Worm (Caenorhabditis elegans) whole organism, dauer: Measurements from ENCODE around the gene C14C10.2.

Experiments used
- unc-62 ChIP-seq: sonication (generic microtip); optimal IDR thresholded peaks from 2 replicates; lab custom pipeline; 2017; ENCODE audit warnings: missing biosample characterization, missing genetic modification reagents, missing genetic modification characterization

The C14C10.2 gene

DNA sequence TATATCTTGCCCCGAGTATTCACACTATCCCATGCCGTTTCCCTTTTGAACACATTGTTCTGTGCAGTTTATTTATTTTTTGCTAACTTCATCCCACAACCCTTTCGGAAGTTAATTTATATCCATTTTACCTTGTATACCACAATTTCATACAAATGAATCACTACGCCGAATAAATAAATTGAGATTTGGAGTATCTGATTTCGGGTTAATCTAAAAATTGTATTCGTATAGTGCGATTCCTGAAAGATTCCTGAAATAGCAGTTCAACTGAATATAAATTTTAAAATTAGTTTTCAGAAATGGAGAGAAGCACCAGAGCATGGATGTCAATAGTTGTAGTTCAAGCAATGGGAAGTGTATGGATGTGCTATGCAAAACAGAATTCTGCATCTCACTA is 14.8 kb upstream of the C14C10.2 start, which contains the start of gene erg-28:
TSS of gene erg-28 (plus strand) at position 301 of the 400 bp plus-strand sequence.
- TF ChIP-seq unc-62 (GFP tag; lab: Kevin White, UChicago) = no peak

DNA sequence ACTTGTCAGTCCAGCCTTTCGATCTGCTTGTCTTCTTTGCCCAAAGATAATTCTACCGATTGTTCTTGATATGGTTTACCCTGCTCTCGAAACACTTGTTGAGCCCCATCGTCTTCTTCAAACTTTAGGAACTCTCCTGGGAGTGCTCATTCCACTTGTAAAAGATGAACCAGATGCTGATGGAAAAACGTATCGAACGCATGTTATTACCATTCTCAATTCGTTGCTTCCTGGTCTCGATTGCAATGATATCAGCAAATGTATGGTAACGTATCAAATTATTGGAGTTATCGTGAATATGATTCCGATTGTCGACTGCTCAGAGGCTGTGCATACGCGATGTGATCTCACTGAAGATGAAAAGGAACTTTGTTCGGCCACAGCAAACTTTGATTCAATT is 9.6 kb upstream of the C14C10.2 start:
- no peak for TF ChIP-seq unc-62 (GFP tag; lab: Kevin White, UChicago)

DNA sequence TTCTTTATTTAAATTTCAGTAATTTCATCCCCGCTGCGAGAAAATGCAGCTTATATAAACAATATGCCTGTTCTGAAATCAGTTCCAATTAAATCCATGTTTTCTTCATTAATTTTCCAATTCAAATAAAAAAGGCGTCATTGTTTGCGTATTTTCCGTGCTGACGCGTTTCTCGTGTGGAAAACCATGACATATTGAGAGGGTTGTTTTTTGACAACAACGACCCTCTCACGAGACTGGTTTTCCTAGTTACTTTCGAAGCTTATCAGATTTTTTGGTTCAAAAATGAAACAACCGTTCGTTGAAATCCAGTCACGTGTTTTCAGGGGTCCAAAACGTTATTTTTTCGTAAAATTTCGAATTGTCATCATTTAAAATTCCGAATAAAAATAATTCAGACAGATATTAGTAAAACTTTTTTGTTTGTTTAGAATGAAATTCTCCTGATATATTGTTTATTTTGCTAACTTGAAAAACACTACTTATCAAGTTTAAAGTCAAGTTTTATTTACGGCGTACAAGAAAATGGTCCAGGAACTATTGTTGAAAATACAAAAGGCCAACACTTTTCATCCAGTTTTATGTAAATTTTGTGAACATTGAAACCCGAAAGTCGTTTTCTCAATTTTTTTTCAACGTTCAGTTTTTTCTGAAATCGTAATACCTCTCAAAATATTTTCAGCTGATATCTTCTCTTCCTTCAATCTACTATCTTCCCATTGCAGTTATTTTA is 7.4 kb upstream of the C14C10.2 start, which contains the start of gene C14C10.5:
TSS of gene C14C10.5 (plus strand) at position 683 of the 733 bp plus-strand sequence.
- no peak for TF ChIP-seq unc-62 (GFP tag; lab: Kevin White, UChicago)

DNA sequence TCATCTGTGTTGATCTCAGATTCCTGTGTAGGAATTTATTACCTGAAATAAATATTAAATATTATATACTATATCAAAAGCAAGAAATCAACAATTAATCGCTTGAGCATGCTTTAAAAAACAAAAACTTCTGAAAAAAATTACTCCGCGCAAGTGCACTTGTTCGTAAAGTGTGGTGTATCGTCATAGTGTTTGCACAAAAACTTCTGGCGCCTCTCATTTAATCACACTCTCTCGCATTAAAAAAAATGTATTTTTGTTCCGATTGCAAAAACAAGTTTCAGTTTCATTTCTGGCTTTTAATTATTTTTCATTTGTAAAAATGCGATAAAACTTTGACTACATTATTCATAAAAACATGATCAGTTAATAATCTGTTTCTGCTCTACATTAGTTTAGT is 6.8 kb upstream of the C14C10.2 start, which contains the start of the genes C14C10.10 and ril-2:
TSS of gene C14C10.10 (minus strand) at position 19 of the 400 bp plus-strand sequence.
TSS of gene ril-2 (minus strand) at position 48 of the 400 bp plus-strand sequence.
- TF ChIP-seq unc-62 (GFP tag; lab: Kevin White, UChicago) = no peak

DNA sequence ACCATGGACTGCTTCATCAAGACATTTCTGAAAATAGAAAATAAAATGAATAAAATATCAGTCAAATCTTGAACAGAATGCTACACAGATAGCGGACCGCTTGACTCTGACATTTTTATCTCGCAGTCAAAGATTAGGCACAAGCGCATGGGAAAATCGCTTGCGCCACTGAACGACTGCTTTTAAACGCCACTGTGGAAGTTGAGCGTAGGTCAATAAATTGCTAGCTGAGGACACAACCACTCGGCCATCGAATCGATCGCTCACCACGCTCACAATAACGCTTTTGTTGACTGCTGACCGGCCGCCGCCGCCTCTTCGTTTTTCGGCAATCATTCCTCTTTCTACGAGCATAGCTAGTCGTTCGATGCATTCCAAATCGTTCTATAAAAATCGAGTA is 4.5 kb upstream of the C14C10.2 start:
- TF ChIP-seq unc-62 (GFP tag; lab: Kevin White, UChicago) = no peak

DNA sequence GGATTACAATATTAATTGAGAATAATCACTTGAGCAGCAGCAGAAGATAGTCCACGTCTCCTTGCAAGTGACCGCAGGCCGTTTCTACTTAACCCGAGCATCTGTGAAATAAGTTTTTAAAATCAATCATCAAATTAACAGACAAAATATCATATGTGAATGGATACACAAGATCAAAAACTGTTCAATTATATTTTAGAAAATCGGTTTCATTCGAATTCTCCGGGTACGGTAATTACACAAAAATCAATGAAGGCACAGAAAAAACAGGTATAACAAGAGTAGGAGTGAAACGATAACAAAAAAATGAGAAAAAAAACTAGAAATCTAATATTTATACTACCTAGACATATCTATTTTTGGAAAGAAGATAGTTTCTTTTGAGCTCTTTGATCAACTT is 3.9 kb upstream of the C14C10.2 start, which contains the start of gene mma-1:
TSS of gene mma-1 (minus strand) at position 101 of the 400 bp plus-strand sequence.
- TF ChIP-seq unc-62 (GFP tag; lab: Kevin White, UChicago) = no peak

DNA sequence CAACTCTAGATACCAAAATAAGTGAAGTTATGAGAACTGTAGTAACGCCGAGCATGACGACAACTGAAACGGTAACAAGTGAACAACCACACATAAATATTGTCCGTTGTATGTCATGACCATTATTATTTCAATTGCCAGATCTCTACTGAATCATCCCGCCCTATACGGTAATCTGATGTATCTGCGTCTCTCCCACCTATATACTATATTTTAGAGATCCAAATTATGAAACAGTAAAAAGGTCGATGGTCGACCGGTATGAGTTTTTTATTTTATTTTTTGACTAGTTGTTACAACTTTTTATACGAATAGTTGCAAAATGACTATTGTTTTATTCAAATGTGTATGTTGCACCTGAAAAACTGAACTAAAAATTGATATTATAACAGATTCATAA is 1.7 kb downstream of the C14C10.2 start, which contains the start of gene ttr-43:
TSS of gene ttr-43 (minus strand) at position 101 of the 400 bp plus-strand sequence.
- no peak for TF ChIP-seq unc-62 (GFP tag; lab: Kevin White, UChicago)

DNA sequence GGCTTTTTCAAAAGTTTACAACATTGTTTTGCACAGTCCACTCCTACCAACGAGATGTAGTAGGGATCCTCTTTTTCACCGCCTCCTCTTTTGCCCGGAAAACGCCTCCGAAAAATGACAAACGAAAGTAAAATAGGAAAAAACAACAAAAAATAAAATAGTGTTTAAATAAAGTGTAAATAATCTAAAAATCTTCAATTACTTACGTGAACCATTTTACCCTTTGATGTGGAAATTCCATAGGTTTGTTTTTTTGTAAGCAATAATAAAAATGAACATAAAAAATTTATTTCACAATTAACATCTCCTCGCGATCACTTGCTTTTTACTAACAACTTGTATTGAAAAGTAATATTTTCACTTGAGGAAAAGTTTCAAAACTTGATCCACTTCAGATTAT is 4.2 kb downstream of the C14C10.2 start, which contains the start of gene C14C10.1:
TSS of gene C14C10.1 (plus strand) at position 301 of the 400 bp plus-strand sequence.
- no peak for TF ChIP-seq unc-62 (GFP tag; lab: Kevin White, UChicago)

DNA sequence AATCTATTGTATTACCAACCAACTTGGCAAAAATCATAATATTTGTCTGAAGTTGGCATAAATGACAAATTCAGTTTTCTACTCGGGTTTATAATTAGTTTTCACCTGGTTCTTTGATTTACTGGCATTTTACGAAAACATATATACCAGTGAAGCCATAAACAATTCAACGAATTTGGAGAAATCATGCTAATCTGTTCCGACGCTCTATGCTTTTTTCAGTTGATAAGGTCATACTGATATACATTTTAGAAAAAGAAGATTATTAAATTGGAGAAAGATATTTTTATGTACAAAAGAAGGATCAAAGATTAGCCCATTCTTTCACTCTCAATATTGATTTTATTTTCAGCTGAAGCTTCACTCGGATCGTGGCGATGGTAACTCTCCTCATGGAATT is 5.5 kb downstream of the C14C10.2 start:
- no peak for TF ChIP-seq unc-62 (GFP tag; lab: Kevin White, UChicago)

DNA sequence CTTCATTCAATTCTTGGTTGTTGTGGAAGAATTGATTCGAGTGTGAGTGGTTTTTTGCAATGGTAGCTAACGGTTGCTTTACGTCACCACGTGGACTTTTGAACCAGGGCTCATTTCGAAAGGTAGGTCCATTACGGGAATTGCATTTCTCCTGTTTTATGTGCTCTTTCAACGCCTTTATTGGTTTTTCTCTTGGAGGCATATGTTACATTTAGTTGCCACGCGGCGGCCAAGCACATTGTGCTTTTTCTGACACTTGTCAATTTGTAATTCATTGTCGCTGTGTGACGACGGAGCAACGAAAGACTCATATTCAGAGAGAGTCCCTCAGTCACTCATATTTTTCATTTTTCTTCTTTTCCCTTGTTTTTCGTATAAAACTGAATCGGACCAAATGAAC is 7.5 kb downstream of the C14C10.2 start:
- no peak for TF ChIP-seq unc-62 (GFP tag; lab: Kevin White, UChicago)

DNA sequence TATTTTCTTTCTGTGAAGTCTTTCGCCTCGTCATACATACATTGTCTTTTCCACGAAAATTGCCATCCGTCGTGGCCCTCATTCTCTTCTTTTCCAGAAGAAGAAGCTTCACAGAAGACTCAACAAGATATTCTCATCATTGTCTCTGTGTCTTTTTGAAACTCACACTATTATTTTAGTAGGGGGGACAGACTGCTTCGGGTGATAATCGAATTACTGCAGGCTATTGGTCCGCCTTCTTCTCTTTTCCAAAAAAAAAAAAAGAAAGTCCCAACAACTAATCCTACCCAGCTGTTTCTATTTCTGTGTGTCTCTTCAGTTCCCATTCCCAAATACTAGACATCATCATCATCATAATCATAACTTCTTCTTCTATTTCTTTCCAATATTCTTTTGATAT is 8.9 kb downstream of the C14C10.2 start:
- no peak for TF ChIP-seq unc-62 (GFP tag; lab: Kevin White, UChicago)

DNA sequence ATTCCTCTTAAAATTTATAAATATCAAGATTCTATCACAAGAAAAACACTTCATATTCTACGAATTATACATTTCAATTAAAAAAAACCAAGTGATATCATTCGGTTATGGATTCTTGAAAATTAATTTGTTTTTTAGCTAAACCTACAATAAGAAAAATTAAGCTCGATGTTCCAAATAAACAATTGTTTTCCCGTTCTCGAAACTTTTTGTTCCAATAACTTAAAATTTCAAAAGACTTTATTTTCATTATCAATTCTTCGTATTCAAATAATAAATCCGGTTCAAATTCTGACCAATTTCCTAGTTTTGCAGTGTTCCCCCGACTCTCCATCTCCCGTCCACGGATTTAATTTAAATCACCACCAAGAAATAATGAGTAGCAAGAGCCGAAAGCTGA is 13.0 kb downstream of the C14C10.2 start, which contains the start of gene E02A10.3:
TSS of gene E02A10.3 (plus strand) at position 301 of the 400 bp plus-strand sequence.
- TF ChIP-seq unc-62 (GFP tag; lab: Kevin White, UChicago) = no peak

DNA sequence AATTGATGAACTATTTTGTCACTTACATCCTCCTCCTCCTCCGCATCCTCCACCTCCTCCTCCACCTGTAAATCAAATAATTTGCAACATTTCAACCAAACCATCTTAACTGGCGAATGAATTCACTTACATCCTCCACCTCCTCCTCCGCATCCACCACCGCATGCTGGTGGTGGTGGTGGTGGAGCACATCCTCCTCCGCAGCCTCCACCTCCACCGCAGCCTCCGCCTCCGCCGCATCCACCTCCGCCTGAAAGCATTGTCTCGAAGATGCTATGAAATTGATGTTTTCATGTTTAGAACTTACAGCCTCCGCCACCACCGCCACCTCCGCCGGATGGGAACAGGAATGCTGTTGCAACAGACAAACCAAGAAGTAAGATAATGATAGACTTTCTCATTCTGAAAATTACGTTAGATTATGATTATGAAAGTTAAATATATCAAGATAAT is 15.8 kb downstream of the C14C10.2 start, which contains the start of gene grl-23:
TSS of gene grl-23 (minus strand) at position 403 of the 453 bp plus-strand sequence.
- no peak for TF ChIP-seq unc-62 (GFP tag; lab: Kevin White, UChicago)

DNA sequence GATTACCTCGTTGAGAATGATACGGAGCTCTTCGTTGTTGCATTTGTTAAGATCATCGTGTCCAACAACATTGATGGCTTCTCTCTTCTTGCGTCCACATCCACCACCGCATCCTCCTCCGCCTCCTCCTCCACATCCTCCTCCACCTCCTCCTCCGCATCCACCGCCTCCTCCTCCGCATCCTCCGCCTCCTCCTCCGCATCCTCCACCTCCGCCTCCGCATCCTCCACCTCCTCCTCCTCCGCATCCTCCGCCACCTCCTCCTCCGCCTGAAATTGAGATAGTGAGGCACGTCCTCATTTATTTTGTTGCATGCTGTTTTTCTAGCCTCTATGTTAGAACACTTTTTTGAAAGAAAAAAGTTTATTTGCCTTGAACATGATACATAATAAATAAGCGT is 16.4 kb downstream of the C14C10.2 start:
- TF ChIP-seq unc-62 (GFP tag; lab: Kevin White, UChicago) = no peak

DNA sequence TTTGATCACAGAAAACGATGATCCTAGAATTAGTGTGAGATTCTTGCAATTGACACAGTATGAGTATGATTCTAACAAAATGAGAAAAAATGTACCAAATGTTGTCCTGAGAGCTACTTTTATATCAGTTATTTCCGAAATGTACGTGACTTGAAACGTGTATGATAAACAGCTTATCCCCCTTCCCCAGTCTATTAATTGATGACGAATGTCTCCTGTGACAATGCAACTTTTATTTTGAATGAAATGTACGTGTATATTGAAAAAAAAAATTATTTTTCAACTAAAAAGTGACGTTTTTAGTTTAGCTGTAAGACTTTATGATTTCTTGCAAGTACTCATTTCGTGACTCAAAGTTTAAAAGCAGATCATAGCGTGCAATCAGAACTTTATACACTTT is 22.0 kb downstream of the C14C10.2 start:
- TF ChIP-seq unc-62 (GFP tag; lab: Kevin White, UChicago) = no peak

DNA sequence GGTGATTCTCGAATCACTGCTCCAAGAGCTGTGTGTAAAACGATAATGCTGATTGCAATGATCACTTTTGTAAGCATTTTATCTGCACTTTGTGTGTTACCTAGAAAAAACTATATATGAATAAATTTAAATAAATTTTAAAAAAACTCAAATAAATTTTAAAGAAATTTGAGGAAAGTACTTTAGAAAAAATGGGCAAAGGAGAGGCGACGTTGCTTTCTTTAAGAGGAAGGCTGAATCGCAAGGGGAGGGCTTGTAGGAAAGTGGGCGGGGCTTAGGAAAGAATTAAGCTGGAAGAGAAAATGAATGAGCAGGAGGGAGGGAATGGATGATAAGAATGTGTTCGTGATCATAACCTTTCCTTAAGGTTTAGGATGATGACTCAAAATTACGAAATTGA is 24.4 kb downstream of the C14C10.2 start, which contains the start of gene E02A10.4:
TSS of gene E02A10.4 (minus strand) at position 101 of the 400 bp plus-strand sequence.
- TF ChIP-seq unc-62 (GFP tag; lab: Kevin White, UChicago) = no peak
